Fruit fly (Drosophila melanogaster): Measurements from ENCODE around the gene CG2926.

Gene CG2926

dm6 chr3R:5601044-5601523 lies 12.9 kb upstream of the CG2926 start, which contains the start of the genes kra and SecS (continued):
- TF ChIP-seq knrl (GFP tag; IDR thresholded peaks at IDR 0.05; ENCODE audit: partially characterized antibody) (no peak), pzg (GFP tag; optimal IDR thresholded peaks at IDR 0.05) (peak; percentile 93), CG14050 (GFP tag; IDR thresholded peaks at IDR 0.05) (no peak), zen2 (GFP tag; IDR thresholded peaks at IDR 0.05; ENCODE audit: partially characterized antibody) (no peak), CG13624 (GFP tag; optimal IDR thresholded peaks at IDR 0.05) (peak; percentile 32), ATbp (GFP tag; optimal IDR thresholded peaks at IDR 0.05) (peak; percentile 2), bcd (GFP tag; optimal IDR thresholded peaks at IDR 0.05) (peak; percentile 63), maf-S (GFP tag; optimal IDR thresholded peaks at IDR 0.05) (peak; percentile 66), toy (GFP tag; IDR thresholded peaks at IDR 0.05) (no peak), cwo (GFP tag; optimal IDR thresholded peaks at IDR 0.05) (no peak), CG12299 (tag; optimal IDR thresholded peaks at IDR 0.05) (peak; percentile 43), CG4360 (GFP tag; IDR thresholded peaks at IDR 0.05) (no peak), Gug (GFP tag; IDR thresholded peaks at IDR 0.05) (peak; percentile 25; the same call in 1 of the 4 replicates), CG17359 (tag; optimal IDR thresholded peaks at IDR 0.05) (peak; percentile 34), CG11398 (GFP tag; optimal IDR thresholded peaks at IDR 0.05) (no peak), hth (optimal IDR thresholded peaks at IDR 0.05) (no peak), lov (optimal IDR thresholded peaks at IDR 0.05) (no peak), lov (GFP tag; IDR thresholded peaks at IDR 0.05) (no peak), CG13287 (GFP tag; IDR thresholded peaks at IDR 0.05; ENCODE audit: partially characterized antibody) (no peak), CG12155 (GFP tag; optimal IDR thresholded peaks at IDR 0.05) (peak; percentile 72), CG1603 (tag; optimal IDR thresholded peaks at IDR 0.05) (peak; percentile 86), repo (GFP tag; optimal IDR thresholded peaks at IDR 0.05) (no peak), eve (GFP tag; optimal IDR thresholded peaks at IDR 0.05) (no peak), CG16815 (GFP tag; optimal IDR thresholded peaks at IDR 0.05) (peak; percentile 23), CG11696 (GFP tag; IDR thresholded peaks at IDR 0.05) (no peak), peb (GFP tag; IDR thresholded peaks at IDR 0.05) (no peak), sug (tag; optimal IDR thresholded peaks at IDR 0.05) (peak; percentile 37), inv (GFP tag; IDR thresholded peaks at IDR 0.05; ENCODE audit: partially characterized antibody) (no peak), Doc3 (GFP tag; IDR thresholded peaks at IDR 0.05; ENCODE audit: partially characterized antibody) (no peak), trem (tag; optimal IDR thresholded peaks at IDR 0.05) (peak; percentile 85), CG10431 (GFP tag; optimal IDR thresholded peaks at IDR 0.05) (no peak), ap (GFP tag; IDR thresholded peaks at IDR 0.05) (no peak), CG6689 (GFP tag; IDR thresholded peaks at IDR 0.05) (no peak), onecut (GFP tag; IDR thresholded peaks at IDR 0.05) (no peak), mld (GFP tag; IDR thresholded peaks at IDR 0.05; ENCODE audit: partially characterized antibody) (no peak), CG31365 (tag; optimal IDR thresholded peaks at IDR 0.05) (no peak), Poxn (GFP tag; IDR thresholded peaks at IDR 0.05) (no peak), Hmr (GFP tag; optimal IDR thresholded peaks at IDR 0.05) (peak; percentile 81), pb (GFP tag; optimal IDR thresholded peaks at IDR 0.05) (no peak), CG42726 (GFP tag; IDR thresholded peaks at IDR 0.05; ENCODE audit: partially characterized antibody) (no peak), kah (GFP tag; optimal IDR thresholded peaks at IDR 0.05) (no peak), CG7271 (tag; optimal IDR thresholded peaks at IDR 0.05) (peak; percentile 10), Fer1 (GFP tag; optimal IDR thresholded peaks at IDR 0.05) (peak; percentile 68), CG12104 (GFP tag; optimal IDR thresholded peaks at IDR 0.05) (peak; percentile 75), ERR (GFP tag; optimal IDR thresholded peaks at IDR 0.05) (no peak), Hmx (GFP tag; optimal IDR thresholded peaks at IDR 0.05) (no peak), sens (GFP tag) (peak; percentile 92), Trl (optimal IDR thresholded peaks at IDR 0.05) (no peak), Trl (GFP tag; optimal IDR thresholded peaks at IDR 0.05) (peak; percentile 52), bab2 (GFP tag; optimal IDR thresholded peaks at IDR 0.05) (peak; percentile 54), bsh (GFP tag; optimal IDR thresholded peaks at IDR 0.05) (peak in 1 of 2 experiments; percentile 53), fd3F (GFP tag; optimal IDR thresholded peaks at IDR 0.05) (peak; percentile 47)
